Fruit fly (Drosophila melanogaster) whole organism, embryonic: ENCODE results near the gene klu.

Experiments used
- ATbp ChIP-seq: fragments of 200-800 bp; sonication (Bioruptor generic); optimal IDR thresholded peaks from 2 replicates; lab custom pipeline; 2017; ENCODE audit warnings: missing biosample characterization, mild to moderate bottlenecking, missing genetic modification characterization, missing genetic modification reagents
- Bteb2 ChIP-seq: fragments of 200-800 bp; sonication (Bioruptor generic); optimal IDR thresholded peaks from 2 replicates; lab custom pipeline; 2016; ENCODE audit warnings: missing biosample characterization, missing genetic modification characterization
- CG10654 ChIP-seq: fragments of 200-800 bp; sonication (Bioruptor generic); optimal IDR thresholded peaks from 2 replicates; lab custom pipeline; 2016; ENCODE audit warnings: missing biosample characterization, missing genetic modification characterization
- CG11504 ChIP-seq: fragments of 200-800 bp; sonication (Bioruptor generic); optimal IDR thresholded peaks from 3 replicates; lab custom pipeline; 2019; ENCODE audit warnings: missing biosample characterization, mild to moderate bottlenecking, missing genetic modification characterization, moderate library complexity
- CG12155 ChIP-seq: fragments of 200-800 bp; sonication (Bioruptor generic); optimal IDR thresholded peaks from 3 replicates; lab custom pipeline; 2016; ENCODE audit warnings: missing biosample characterization, missing genetic modification characterization
- CG12391 ChIP-seq: fragments of 200-800 bp; sonication (Bioruptor generic); optimal IDR thresholded peaks from 3 replicates; lab custom pipeline; 2018; ENCODE audit warnings: missing biosample characterization, mild to moderate bottlenecking, missing genetic modification characterization, moderate library complexity
- CG12744 ChIP-seq: fragments of 200-800 bp; sonication (Bioruptor generic); optimal IDR thresholded peaks from 2 replicates; lab custom pipeline; 2016; ENCODE audit warnings: missing biosample characterization, missing genetic modification characterization
- CG13296 ChIP-seq: fragments of 200-800 bp; sonication (Bioruptor generic); optimal IDR thresholded peaks from 3 replicates; lab custom pipeline; 2018; ENCODE audit warnings: missing biosample characterization, mild to moderate bottlenecking, missing genetic modification characterization
- CG14014 ChIP-seq: fragments of 200-800 bp; sonication (Bioruptor generic); IDR thresholded peaks from 2 replicates; pipeline ENCODE4 v1.3.6; 2022; ENCODE audit warnings: missing biosample characterization, missing genetic modification characterization
- CG15601 ChIP-seq: fragments of 200-800 bp; sonication (Bioruptor generic); optimal IDR thresholded peaks from 3 replicates; lab custom pipeline; 2019; ENCODE audit warnings: missing biosample characterization, mild to moderate bottlenecking, missing genetic modification characterization, moderate library complexity
- CG16863 ChIP-seq: fragments of 200-800 bp; sonication (Bioruptor generic); optimal IDR thresholded peaks from 3 replicates; lab custom pipeline; 2016; ENCODE audit warnings: missing biosample characterization, missing genetic modification characterization
- CG18011 ChIP-seq: fragments of 200-800 bp; sonication (Bioruptor generic); optimal IDR thresholded peaks from 2 replicates; lab custom pipeline; 2017; ENCODE audit warnings: missing biosample characterization, missing genetic modification characterization, mild to moderate bottlenecking, moderate library complexity, missing genotype
- CG2889 ChIP-seq: fragments of 200-800 bp; sonication (Bioruptor generic); IDR thresholded peaks from 3 replicates; pipeline ENCODE4 v1.3.6; 2022; ENCODE audit warnings: missing biosample characterization, missing genetic modification characterization
- CG31224 ChIP-seq: fragments of 200-800 bp; sonication (Bioruptor generic); IDR thresholded peaks from 2 replicates; pipeline ENCODE4 v1.3.6; 2022; ENCODE audit warnings: missing biosample characterization, missing genetic modification characterization
- CG33213 ChIP-seq: fragments of 200-800 bp; sonication (Bioruptor generic); optimal IDR thresholded peaks from 3 replicates; lab custom pipeline; 2016; ENCODE audit warnings: missing biosample characterization, missing genetic modification characterization
- CG34422 ChIP-seq: fragments of 200-800 bp; sonication (Bioruptor generic); IDR thresholded peaks from 3 replicates; pipeline ENCODE4 v1.3.6; 2022; ENCODE audit warnings: missing biosample characterization, missing genetic modification characterization
- CG5245 ChIP-seq: fragments of 200-800 bp; sonication (Bioruptor generic); optimal IDR thresholded peaks from 3 replicates; lab custom pipeline; 2016; ENCODE audit warnings: missing biosample characterization, missing genetic modification characterization
- CG6654 ChIP-seq: fragments of 200-800 bp; sonication (Bioruptor generic); optimal IDR thresholded peaks from 2 replicates; lab custom pipeline; 2017; ENCODE audit warnings: missing biosample characterization, mild to moderate bottlenecking, missing genetic modification characterization
- CG7963 ChIP-seq: fragments of 200-800 bp; sonication (Bioruptor generic); IDR thresholded peaks from 3 replicates; pipeline ENCODE4 v1.3.6; 2022; ENCODE audit warnings: missing biosample characterization, missing genetic modification characterization; ENCODE audit not compliant: partially characterized antibody
- CG8944 ChIP-seq: fragments of 200-800 bp; sonication (Bioruptor generic); optimal IDR thresholded peaks from 3 replicates; lab custom pipeline; 2016; ENCODE audit warnings: missing biosample characterization, missing genetic modification characterization
- Dp ChIP-seq: fragments of 200-800 bp; sonication (Bioruptor generic); optimal IDR thresholded peaks from 2 replicates; lab custom pipeline; 2018; ENCODE audit warnings: missing biosample characterization, mild to moderate bottlenecking, missing genetic modification characterization, moderate library complexity
- Drgx ChIP-seq: fragments of 200-800 bp; sonication (Bioruptor generic); IDR thresholded peaks from 2 replicates; pipeline ENCODE4 v1.3.6; 2022; ENCODE audit warnings: missing biosample characterization, missing genetic modification characterization
- Hand ChIP-seq: fragments of 200-800 bp; sonication (Bioruptor generic); optimal IDR thresholded peaks from 2 replicates; lab custom pipeline; 2017; ENCODE audit warnings: mild to moderate bottlenecking, missing biosample characterization, missing genetic modification reagents, missing genetic modification characterization
- Jarid2 ChIP-seq: fragments of 200-800 bp; sonication (Bioruptor generic); optimal IDR thresholded peaks from 3 replicates; lab custom pipeline; 2017; ENCODE audit warnings: mild to moderate bottlenecking, missing biosample characterization, missing genetic modification reagents, missing genetic modification characterization
- Lhr ChIP-seq: fragments of 200-800 bp; sonication (Bioruptor generic); optimal IDR thresholded peaks from 3 replicates; lab custom pipeline; 2017; ENCODE audit warnings: mild to moderate bottlenecking, missing biosample characterization, missing genetic modification reagents, missing genetic modification characterization
- Meics ChIP-seq: fragments of 200-800 bp; sonication (Bioruptor generic); optimal IDR thresholded peaks from 2 replicates; lab custom pipeline; 2017; ENCODE audit warnings: missing biosample characterization, mild to moderate bottlenecking, missing genetic modification characterization
- NC2α ChIP-seq: fragments of 200-800 bp; sonication (Bioruptor generic); optimal IDR thresholded peaks from 2 replicates; lab custom pipeline; 2016; ENCODE audit warnings: missing biosample characterization, missing genetic modification characterization
- Ravus ChIP-seq: fragments of 200-800 bp; sonication (Bioruptor generic); IDR thresholded peaks from 2 replicates; pipeline ENCODE4 v1.3.6; 2022; ENCODE audit warnings: missing biosample characterization, missing genetic modification characterization
- Sox100B ChIP-seq: fragments of 200-800 bp; sonication (Bioruptor generic); optimal IDR thresholded peaks from 3 replicates; lab custom pipeline; 2018; ENCODE audit warnings: missing biosample characterization, mild to moderate bottlenecking, missing genetic modification characterization
- Spps ChIP-seq: fragments of 200-800 bp; sonication (Bioruptor generic); optimal IDR thresholded peaks from 2 replicates; lab custom pipeline; 2018; ENCODE audit warnings: missing biosample characterization, mild to moderate bottlenecking, missing genetic modification characterization
- Trl ChIP-seq, 3 experiments: fragments of >200 bp in 2 of 3; fragments of 200-800 bp in 1 of 3; sonication (Bioruptor generic) in 1 of 3; optimal IDR thresholded peaks; 2 replicates in 1 of 3; 3 replicates in 2 of 3; lab custom pipeline; 2016 to 2017; ENCODE audit warnings: missing biosample characterization in 1 of 3, missing genetic modification characterization in 1 of 3
- Xbp1 ChIP-seq: fragments of 200-800 bp; sonication (Bioruptor generic); optimal IDR thresholded peaks from 3 replicates; lab custom pipeline; 2016; ENCODE audit warnings: missing biosample characterization, mild to moderate bottlenecking, missing genetic modification characterization
- ato ChIP-seq: fragments of 200-800 bp; sonication (Bioruptor generic); IDR thresholded peaks from 2 replicates; pipeline ENCODE4 v1.3.6; 2022; ENCODE audit warnings: missing biosample characterization, missing genetic modification characterization; ENCODE audit not compliant: partially characterized antibody
- caup ChIP-seq: fragments of 200-800 bp; sonication (Bioruptor generic); optimal IDR thresholded peaks from 3 replicates; lab custom pipeline; 2017; ENCODE audit warnings: missing biosample characterization, mild to moderate bottlenecking, missing genetic modification characterization, moderate library complexity; ENCODE audit not compliant: severe bottlenecking
- crc ChIP-seq: fragments of 200-800 bp; sonication (Bioruptor generic); optimal IDR thresholded peaks from 2 replicates; lab custom pipeline; 2016; ENCODE audit warnings: missing biosample characterization, missing genetic modification characterization
- crp ChIP-seq, 2 experiments: fragments of 200-800 bp; sonication (Bioruptor generic); optimal IDR thresholded peaks; 2 replicates in 1 of 2; 3 replicates in 1 of 2; lab custom pipeline; 2017; ENCODE audit warnings: missing biosample characterization in 2 of 2, missing genetic modification characterization in 2 of 2, mild to moderate bottlenecking in 1 of 2, moderate library complexity in 1 of 2
- eyg ChIP-seq: fragments of 200-800 bp; sonication (Bioruptor generic); optimal IDR thresholded peaks from 3 replicates; lab custom pipeline; 2016; ENCODE audit warnings: missing biosample characterization, missing genetic modification characterization
- fd64A ChIP-seq: fragments of 200-800 bp; sonication (Bioruptor generic); optimal IDR thresholded peaks from 3 replicates; lab custom pipeline; 2018; ENCODE audit warnings: missing biosample characterization, mild to moderate bottlenecking, missing genetic modification characterization
- grau ChIP-seq: fragments of 200-800 bp; optimal IDR thresholded peaks from 3 replicates; lab custom pipeline; 2019; ENCODE audit warnings: missing biosample characterization, mild to moderate bottlenecking, missing genetic modification characterization, moderate library complexity
- h ChIP-seq: fragments of >200 bp; optimal IDR thresholded peaks from 2 replicates; lab custom pipeline; 2017
- hbn ChIP-seq: fragments of 200-800 bp; sonication (Bioruptor generic); IDR thresholded peaks from 2 replicates; pipeline ENCODE4 v1.3.6; 2022; ENCODE audit warnings: missing biosample characterization, missing genetic modification characterization; ENCODE audit not compliant: partially characterized antibody
- ind ChIP-seq: fragments of 200-800 bp; sonication (Bioruptor generic); optimal IDR thresholded peaks from 3 replicates; lab custom pipeline; 2016; ENCODE audit warnings: missing biosample characterization, missing genetic modification characterization
- insv ChIP-seq, 2 experiments: fragments of 200-800 bp; sonication (Bioruptor generic); optimal IDR thresholded peaks; 3 replicates each; lab custom pipeline; 2016 to 2018; ENCODE audit warnings: missing biosample characterization in 2 of 2, missing genetic modification characterization in 2 of 2
- lilli ChIP-seq: fragments of 200-800 bp; sonication (Bioruptor generic); optimal IDR thresholded peaks from 3 replicates; lab custom pipeline; 2016; ENCODE audit warnings: missing biosample characterization, missing genetic modification characterization
- pan ChIP-seq, 4 experiments: fragments of >200 bp in 3 of 4; fragments of 200-800 bp in 1 of 4; sonication (Bioruptor generic) in 1 of 4; optimal IDR thresholded peaks in 3 of 4; IDR thresholded peaks in 1 of 4; 2 replicates each; pipeline versions ENCODE4 v1.3.6 to Lab custom; 2017 to 2022; ENCODE audit warnings: missing biosample characterization in 2 of 4, missing genetic modification characterization in 2 of 4, mixed read lengths in 1 of 4
- run ChIP-seq: fragments of 200-800 bp; sonication (Bioruptor generic); optimal IDR thresholded peaks from 3 replicates; lab custom pipeline; 2018; ENCODE audit warnings: missing biosample characterization, mild to moderate bottlenecking, missing genetic modification characterization
- salm ChIP-seq: fragments of 200-800 bp; sonication (Bioruptor generic); optimal IDR thresholded peaks from 2 replicates; lab custom pipeline; 2018; ENCODE audit warnings: missing biosample characterization, mild to moderate bottlenecking, missing genetic modification characterization
- sima ChIP-seq: fragments of 200-800 bp; sonication (Bioruptor generic); optimal IDR thresholded peaks from 2 replicates; lab custom pipeline; 2016; ENCODE audit warnings: missing biosample characterization, missing genetic modification characterization
- sug ChIP-seq: fragments of 200-800 bp; optimal IDR thresholded peaks from 2 replicates; lab custom pipeline; 2019; ENCODE audit warnings: missing biosample characterization, mild to moderate bottlenecking, missing genetic modification characterization, moderate library complexity

The klu gene

dm6 chr3L:11047877-11048276 is 38.9 kb upstream of the klu start (continued):
- TF ChIP-seq Meics (GFP tag; lab: Kevin White, UChicago) (peak; percentile 81), CG33213 (peak; percentile 85), crc (GFP tag; lab: Kevin White, UChicago) (no peak), CG11504 (peak; percentile 74), Dp (GFP tag; lab: Kevin White, UChicago) (peak; percentile 17), Ravus (GFP tag; lab: Robert Waterston, UW) (no peak), CG12391 (peak; percentile 50), ind (GFP tag; lab: Kevin White, UChicago) (peak; percentile 59), run (tag; lab: Kevin White, UChicago) (no peak), CG8944 (GFP tag; lab: Kevin White, UChicago) (peak; percentile 86), pan (optimal IDR thresholded peaks at IDR 0.05; lab: Kevin White, UChicago) (no peak), pan (GFP tag; optimal IDR thresholded peaks at IDR 0.05 in 1 of 2, IDR thresholded peaks at IDR 0.05 in 1 of 2) (peak in 1 of 2 experiments; percentile 75), insv (GFP tag; optimal IDR thresholded peaks at IDR 0.05; lab: Kevin White, UChicago) (peak; percentile 8 to 91), Sox100B (GFP tag; lab: Kevin White, UChicago) (peak; percentile 17), ato (no peak), Trl (optimal IDR thresholded peaks at IDR 0.05; lab: Kevin White, UChicago) (no peak), Trl (GFP tag; optimal IDR thresholded peaks at IDR 0.05; lab: Kevin White, UChicago) (peak; percentile 82), CG16863 (peak; percentile 81), hbn (GFP tag; lab: Robert Waterston, UW) (no peak), CG12155 (GFP tag; lab: Kevin White, UChicago) (peak; percentile 38), eyg (GFP tag; lab: Kevin White, UChicago) (peak; percentile 37), CG2889 (GFP tag; lab: Robert Waterston, UW) (no peak), CG31224 (GFP tag; lab: Robert Waterston, UW) (peak; percentile 39; the same call in 1 of the 2 replicates), Lhr (GFP tag; lab: Kevin White, UChicago) (peak; percentile 72), Drgx (GFP tag; lab: Robert Waterston, UW) (peak; percentile 40; the same call in 1 of the 2 replicates), CG12744 (GFP tag; lab: Kevin White, UChicago) (peak; percentile 85), h (lab: Kevin White, UChicago) (no peak), Xbp1 (GFP tag; lab: Kevin White, UChicago) (peak; percentile 89), CG10654 (GFP tag; lab: Kevin White, UChicago) (peak; percentile 45), NC2α (GFP tag; lab: Kevin White, UChicago) (peak; percentile 76), lilli (peak; percentile 69), CG18011 (GFP tag; lab: Kevin White, UChicago) (no peak), CG13296 (GFP tag; lab: Kevin White, UChicago) (peak; percentile 4), Jarid2 (GFP tag; lab: Kevin White, UChicago) (peak; percentile 51), fd64A (GFP tag; lab: Kevin White, UChicago) (peak; percentile 59), crp (GFP tag; optimal IDR thresholded peaks at IDR 0.05; lab: Kevin White, UChicago) (peak in 1 of 2 experiments; percentile 14), ATbp (GFP tag; lab: Kevin White, UChicago) (peak; percentile 65), grau (peak; percentile 70), CG34422 (GFP tag; lab: Robert Waterston, UW) (peak; percentile 79; the same call in 2 of the 3 replicates), CG6654 (GFP tag; lab: Kevin White, UChicago) (peak; percentile 36), Spps (tag; lab: Kevin White, UChicago) (peak; percentile 6), sima (peak; percentile 24), caup (GFP tag; lab: Kevin White, UChicago) (peak; percentile 78), sug (tag; lab: Kevin White, UChicago) (peak; percentile 61), salm (no peak), CG7963 (no peak), CG14014 (GFP tag; lab: Robert Waterston, UW) (peak; percentile 66; the same call in 1 of the 2 replicates), CG15601 (tag; lab: Kevin White, UChicago) (peak; percentile 39), CG5245 (peak; percentile 82), Bteb2 (GFP tag; lab: Kevin White, UChicago) (no peak), Hand (GFP tag; lab: Kevin White, UChicago) (no peak)
